Worm (Caenorhabditis elegans): ENCODE data around the gene F11C1.9.

F11C1.9 gene

DNA sequence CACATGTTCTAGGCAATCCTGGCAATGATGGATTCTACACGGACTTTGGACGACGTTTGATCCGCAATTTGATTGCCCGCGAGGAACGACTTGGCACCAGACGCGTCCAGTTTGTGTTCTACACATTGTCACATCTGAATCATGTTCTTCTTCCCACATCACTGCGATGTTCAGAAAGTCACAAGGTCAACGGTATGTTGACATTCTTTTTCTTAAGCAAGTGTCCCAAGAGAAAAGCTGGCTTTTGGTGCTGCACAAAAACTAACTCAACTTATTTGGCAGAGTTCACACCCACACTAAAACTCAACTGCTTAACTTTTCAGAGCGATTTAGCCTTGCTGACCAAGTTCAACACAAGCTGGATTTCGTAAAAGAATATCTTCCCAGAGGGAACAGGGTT is 1.2 kb upstream of the F11C1.9 start:
- TF ChIP-seq ceh-31 (tag; optimal IDR thresholded peaks at IDR 0.05) (no peak), F13H6.1 (tag; optimal IDR thresholded peaks at IDR 0.05) (no peak), ztf-16 (tag; optimal IDR thresholded peaks at IDR 0.05) (no peak), T23F11.4 (GFP tag; optimal IDR thresholded peaks at IDR 0.05) (no peak), ceh-14 (tag; optimal IDR thresholded peaks at IDR 0.05) (no peak), pha-4 (tag; optimal IDR thresholded peaks at IDR 0.05) (no peak), pax-1 (tag; optimal IDR thresholded peaks at IDR 0.05) (no peak), K02D7.2 (tag; optimal IDR thresholded peaks at IDR 0.05) (no peak), unc-42 (tag; optimal IDR thresholded peaks at IDR 0.05) (no peak), unc-55 (GFP tag; optimal IDR thresholded peaks at IDR 0.05) (no peak)

DNA sequence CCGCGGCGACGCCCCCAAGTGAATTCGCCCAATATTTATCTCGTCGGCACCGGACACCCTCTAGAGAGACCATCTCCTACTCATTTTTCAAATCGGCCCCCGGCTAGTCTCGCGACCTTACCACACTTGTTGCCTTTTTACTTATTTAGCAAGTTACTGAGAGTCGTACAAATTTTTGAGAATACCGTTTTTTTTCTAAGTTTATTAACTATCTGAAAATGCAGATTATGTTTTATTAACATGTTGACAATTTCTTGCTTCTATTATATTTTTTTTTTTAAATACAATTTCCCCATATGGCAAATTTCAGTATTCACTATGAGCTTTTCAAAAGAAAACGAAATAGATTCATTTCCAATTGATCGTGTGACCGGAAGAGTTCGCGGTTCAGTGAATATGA is 577 bp downstream of the F11C1.9 start, which contains the start of the genes F11C1.4 and F11C1.10:
TSS of gene F11C1.4 (plus strand) at position 301 of the 400 bp plus-strand sequence.
TSS of gene F11C1.10 (plus strand) at position 309 of the 400 bp plus-strand sequence.
- no peak for TF ChIP-seq eyg-1 (tag; optimal IDR thresholded peaks at IDR 0.05)
- no peak for TF ChIP-seq ceh-45 (GFP tag; IDR thresholded peaks at IDR 0.05)
- TF ChIP-seq nhr-232 (tag; optimal IDR thresholded peaks at IDR 0.05), result no peak
- TF ChIP-seq elt-2 (tag; optimal IDR thresholded peaks at IDR 0.05), result no peak
- no peak for TF ChIP-seq zip-5 (tag; optimal IDR thresholded peaks at IDR 0.05)
- TF ChIP-seq hlh-6 (tag; optimal IDR thresholded peaks at IDR 0.05), result no peak
- no peak for TF ChIP-seq unc-42 (tag; optimal IDR thresholded peaks at IDR 0.05)
- no peak for TF ChIP-seq ttx-3 (tag; optimal IDR thresholded peaks at IDR 0.05)
- TF ChIP-seq pha-4 (tag; optimal IDR thresholded peaks at IDR 0.05), result no peak
- no peak for TF ChIP-seq ceh-22 (tag; optimal IDR thresholded peaks at IDR 0.05)
- no peak for TF ChIP-seq ceh-6 (GFP tag; optimal IDR thresholded peaks at IDR 0.05)
- TF ChIP-seq pqm-1 (tag; optimal IDR thresholded peaks at IDR 0.05), result no peak
- no peak for TF ChIP-seq hlh-13 (GFP tag; optimal IDR thresholded peaks at IDR 0.05)
- TF ChIP-seq ceh-34 (tag; optimal IDR thresholded peaks at IDR 0.05), result no peak
- TF ChIP-seq gmeb-2 (tag; optimal IDR thresholded peaks at IDR 0.05), result no peak
- TF ChIP-seq unc-55 (GFP tag; optimal IDR thresholded peaks at IDR 0.05), result no peak
- no peak for TF ChIP-seq ceh-30 (tag; optimal IDR thresholded peaks at IDR 0.05)
- TF ChIP-seq ahr-1 (tag; optimal IDR thresholded peaks at IDR 0.05), result no peak

DNA sequence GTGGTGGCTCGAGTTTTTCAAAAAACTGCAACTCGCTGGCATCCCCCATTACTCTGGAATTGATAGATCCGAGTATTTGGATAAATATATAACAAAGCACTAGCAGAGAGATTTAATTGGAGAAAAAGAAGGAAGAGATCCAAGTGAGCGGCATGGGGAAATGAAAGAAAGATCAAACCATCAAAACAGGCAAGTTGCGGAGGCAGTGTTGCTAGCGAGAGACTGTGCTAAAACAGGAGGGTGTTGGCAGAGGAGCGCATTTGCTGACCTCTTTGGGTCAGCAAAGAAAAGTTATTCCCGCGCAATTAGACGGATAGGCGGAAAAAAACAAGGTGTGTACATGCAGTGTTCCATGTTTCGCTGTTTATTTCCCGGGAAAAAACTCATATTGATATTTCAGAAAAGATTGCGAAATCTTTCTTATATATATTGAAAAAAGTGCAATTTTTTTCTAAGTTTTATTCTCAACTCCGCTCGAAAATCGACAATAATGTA is 1.7 kb downstream of the F11C1.9 start, which contains the start of gene ppk-3:
TSS of gene ppk-3 (minus strand) at position 51 of the 495 bp plus-strand sequence.
- no peak for TF ChIP-seq fkh-6 (tag; optimal IDR thresholded peaks at IDR 0.05)
- no peak for TF ChIP-seq elt-2 (tag; optimal IDR thresholded peaks at IDR 0.05)
- no peak for TF ChIP-seq ceh-22 (tag; optimal IDR thresholded peaks at IDR 0.05)
- TF ChIP-seq tbx-2 (tag; optimal IDR thresholded peaks at IDR 0.05), result peak; percentile 55
- no peak for TF ChIP-seq ceh-9 (tag; optimal IDR thresholded peaks at IDR 0.05)
- no peak for TF ChIP-seq ceh-30 (tag; optimal IDR thresholded peaks at IDR 0.05)
- no peak for TF ChIP-seq fax-1 (tag; optimal IDR thresholded peaks at IDR 0.05)
- peak; percentile 16 for TF ChIP-seq ceh-34 (tag; optimal IDR thresholded peaks at IDR 0.05)
- no peak for TF ChIP-seq dmd-4 (tag; optimal IDR thresholded peaks at IDR 0.05; ENCODE audit: borderline replicate concordance)
- TF ChIP-seq nfya-1 (tag; optimal IDR thresholded peaks at IDR 0.05), result peak; percentile 64
- no peak for TF ChIP-seq ceh-2 (tag; optimal IDR thresholded peaks at IDR 0.05)
- no peak for TF ChIP-seq C38D4.7 (GFP tag; optimal IDR thresholded peaks at IDR 0.05)
- no peak for TF ChIP-seq pat-9 (tag; optimal IDR thresholded peaks at IDR 0.05)
- no peak for TF ChIP-seq hlh-15 (tag; optimal IDR thresholded peaks at IDR 0.05)
- peak; percentile 55 for TF ChIP-seq ceh-18 (tag; optimal IDR thresholded peaks at IDR 0.05)
- peak; percentile 3 for TF ChIP-seq rnt-1 (tag; optimal IDR thresholded peaks at IDR 0.05)
- no peak for TF ChIP-seq sox-2 (GFP tag; IDR thresholded peaks at IDR 0.05)
- TF ChIP-seq ceh-6 (GFP tag; optimal IDR thresholded peaks at IDR 0.05), result no peak
- no peak for TF ChIP-seq hlh-13 (GFP tag; optimal IDR thresholded peaks at IDR 0.05)
- TF ChIP-seq ceh-24 (tag; optimal IDR thresholded peaks at IDR 0.05), result no peak
- TF ChIP-seq ets-4 (tag; optimal IDR thresholded peaks at IDR 0.05), result no peak
- TF ChIP-seq pha-4 (tag; optimal IDR thresholded peaks at IDR 0.05), result no peak
- TF ChIP-seq sdc-2 (tag; optimal IDR thresholded peaks at IDR 0.05), result peak; percentile 69
- no peak for TF ChIP-seq F13H6.1 (tag; optimal IDR thresholded peaks at IDR 0.05)
- TF ChIP-seq fkh-10 (GFP tag; optimal IDR thresholded peaks at IDR 0.05), result no peak
- no peak for TF ChIP-seq ceh-19 (GFP tag; optimal IDR thresholded peaks at IDR 0.05)
- no peak for TF ChIP-seq pha-2 (tag; optimal IDR thresholded peaks at IDR 0.05)
- no peak for TF ChIP-seq madf-2 (tag; optimal IDR thresholded peaks at IDR 0.05)
- TF ChIP-seq ama-1 (optimal IDR thresholded peaks at IDR 0.05), result no peak
- TF ChIP-seq pqm-1 (tag; optimal IDR thresholded peaks at IDR 0.05), result no peak
- no peak for TF ChIP-seq eyg-1 (tag; optimal IDR thresholded peaks at IDR 0.05)
- TF ChIP-seq unc-86 (tag; optimal IDR thresholded peaks at IDR 0.05), result no peak
- TF ChIP-seq dve-1 (tag; optimal IDR thresholded peaks at IDR 0.05), result peak; percentile 45
- no peak for TF ChIP-seq ceh-14 (tag; optimal IDR thresholded peaks at IDR 0.05)
- no peak for TF ChIP-seq ttx-3 (tag; optimal IDR thresholded peaks at IDR 0.05)
- TF ChIP-seq elt-4 (tag; optimal IDR thresholded peaks at IDR 0.05), result no peak
